Worm (Caenorhabditis elegans) whole organism, midembryonic: ENCODE data around the gene F14D7.14.

Experiments
- flt-1 ChIP-seq: fragments of 200-800 bp; sonication (Bioruptor generic); IDR thresholded peaks from 2 replicates; pipeline ENCODE4 v1.3.6; 2022; ENCODE audit warnings: missing genetic modification characterization, missing compliant biosample characterization
- ref-1 ChIP-seq: fragments of 200-800 bp; sonication (Bioruptor generic); conservative IDR thresholded peaks from 2 replicates; pipeline ENCODE4 v1.3.6; 2022; ENCODE audit warnings: missing genetic modification reagents, missing genetic modification characterization, missing compliant biosample characterization

DNA sequence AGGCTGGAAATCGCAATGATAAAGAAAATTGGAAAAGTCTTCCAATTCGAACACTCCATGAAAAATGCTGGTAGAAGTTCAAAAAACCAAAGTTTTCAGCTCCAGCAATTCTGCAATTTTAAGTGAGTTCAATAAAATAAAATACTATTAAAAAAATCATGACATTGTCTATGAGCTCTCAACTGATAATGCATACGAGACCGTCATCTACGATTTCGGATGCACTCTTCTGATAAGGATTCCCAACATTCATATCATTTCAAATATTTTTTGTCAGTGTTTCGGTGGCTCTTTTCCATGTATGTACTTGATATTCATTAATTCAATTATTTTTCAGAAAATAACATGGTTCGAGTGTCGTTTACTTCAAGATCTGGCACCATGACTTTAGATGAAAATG, 8.7 kb upstream of the F14D7.14 start, which contains the start of gene F14D7.6:
- TF ChIP-seq flt-1 (GFP tag; lab: Robert Waterston, UW) (no peak), ref-1 (no peak)
